Fruit fly (Drosophila melanogaster): ENCODE results near the gene CG13031.

Gene CG13031

dm6 chr3L:16748343-16748742 is 23.7 kb downstream of the CG13031 start (continued):
- TF ChIP-seq CG34406 (GFP tag; optimal IDR thresholded peaks at IDR 0.05) (peak; percentile 38), CG11294 (GFP tag; IDR thresholded peaks at IDR 0.05) (no peak), Blimp-1 (GFP tag; optimal IDR thresholded peaks at IDR 0.05) (no peak), achi (GFP tag; optimal IDR thresholded peaks at IDR 0.05) (peak; percentile 35), dsx (GFP tag; optimal IDR thresholded peaks at IDR 0.05; ENCODE audit: poor library complexity, severe bottlenecking) (peak; percentile 55), CG8632 (GFP tag; optimal IDR thresholded peaks at IDR 0.05) (peak; percentile 30), ss (GFP tag; optimal IDR thresholded peaks at IDR 0.05) (peak; percentile 33 to 35), CG9139 (GFP tag; optimal IDR thresholded peaks at IDR 0.05) (no peak), pdm3 (GFP tag; optimal IDR thresholded peaks at IDR 0.05) (peak; percentile 45), CG8119 (GFP tag; IDR thresholded peaks at IDR 0.05) (peak; percentile 73; the same call in 2 of the 3 replicates), Eip93F (GFP tag; optimal IDR thresholded peaks at IDR 0.05) (no peak), Met (GFP tag; optimal IDR thresholded peaks at IDR 0.05) (peak; percentile 48), acj6 (GFP tag; optimal IDR thresholded peaks at IDR 0.05) (peak; percentile 44), OdsH (GFP tag; optimal IDR thresholded peaks at IDR 0.05) (peak; percentile 63), CG10669 (GFP tag; optimal IDR thresholded peaks at IDR 0.05) (peak; percentile 32), CG11762 (GFP tag; optimal IDR thresholded peaks at IDR 0.05; ENCODE audit: insufficient read depth) (peak; percentile 46)

dm6 chr3L:16749726-16750125 is 25.1 kb downstream of the CG13031 start:
- TF ChIP-seq CG34406 (GFP tag; optimal IDR thresholded peaks at IDR 0.05) (no peak), Sox102F (GFP tag; optimal IDR thresholded peaks at IDR 0.05) (no peak), Eip78C (GFP tag) (peak; percentile 86), CG6808 (GFP tag; optimal IDR thresholded peaks at IDR 0.05) (peak; percentile 64), CG4318 (GFP tag; optimal IDR thresholded peaks at IDR 0.05) (peak; percentile 19), Gug (GFP tag; IDR thresholded peaks at IDR 0.05) (peak; percentile 49; the same call in 1 of the 2 replicates), CG16779 (tag; optimal IDR thresholded peaks at IDR 0.05) (peak; percentile 35), CG11762 (GFP tag; optimal IDR thresholded peaks at IDR 0.05; ENCODE audit: insufficient read depth) (peak; percentile 42), CG6163 (GFP tag; IDR thresholded peaks at IDR 0.05) (peak; percentile 66; the same call in 2 of the 3 replicates), svp (GFP tag) (peak; percentile 30), CG9139 (GFP tag; optimal IDR thresholded peaks at IDR 0.05) (peak; percentile 27), CG10631 (GFP tag; optimal IDR thresholded peaks at IDR 0.05) (peak; percentile 65), Sox14 (GFP tag; optimal IDR thresholded peaks at IDR 0.05) (no peak), ss (GFP tag; optimal IDR thresholded peaks at IDR 0.05) (peak; percentile 32 to 59), fd59A (GFP tag; optimal IDR thresholded peaks at IDR 0.05) (peak; percentile 47), Ets21C (GFP tag; optimal IDR thresholded peaks at IDR 0.05) (no peak), Ets96B (tag; optimal IDR thresholded peaks at IDR 0.05) (peak; percentile 76), pdm3 (GFP tag; optimal IDR thresholded peaks at IDR 0.05) (no peak), CG6276 (GFP tag; optimal IDR thresholded peaks at IDR 0.05) (peak; percentile 63), Lpt (GFP tag; optimal IDR thresholded peaks at IDR 0.05) (peak; percentile 64), Hr39 (GFP tag; optimal IDR thresholded peaks at IDR 0.05) (no peak), CG10669 (GFP tag; optimal IDR thresholded peaks at IDR 0.05) (peak; percentile 45), Blimp-1 (GFP tag; optimal IDR thresholded peaks at IDR 0.05) (no peak), Smox (GFP tag; optimal IDR thresholded peaks at IDR 0.05) (no peak), CG15336 (GFP tag; IDR thresholded peaks at IDR 0.05) (peak; percentile 60; the same call in 1 of the 2 replicates), Sox15 (GFP tag; optimal IDR thresholded peaks at IDR 0.05) (no peak), CG6792 (GFP tag; optimal IDR thresholded peaks at IDR 0.05) (no peak), salr (GFP tag; optimal IDR thresholded peaks at IDR 0.05) (peak in 1 of 2 experiments; percentile 65), esn (GFP tag; optimal IDR thresholded peaks at IDR 0.05) (no peak), achi (GFP tag; optimal IDR thresholded peaks at IDR 0.05) (peak; percentile 48), CG3032 (tag; optimal IDR thresholded peaks at IDR 0.05) (peak; percentile 64), Eip75B (GFP tag; optimal IDR thresholded peaks at IDR 0.05) (peak; percentile 20), eg (GFP tag; IDR thresholded peaks at IDR 0.05) (peak; percentile 62; the same call in 1 of the 3 replicates), vri (GFP tag; optimal IDR thresholded peaks at IDR 0.05) (no peak), lz (GFP tag; optimal IDR thresholded peaks at IDR 0.05) (no peak), CG3919 (GFP tag; optimal IDR thresholded peaks at IDR 0.05) (peak; percentile 66), CG6854 (GFP tag; optimal IDR thresholded peaks at IDR 0.05) (no peak), CG8119 (GFP tag; IDR thresholded peaks at IDR 0.05) (peak; percentile 55; the same call in 2 of the 3 replicates), Eip93F (GFP tag; optimal IDR thresholded peaks at IDR 0.05) (no peak), dac (GFP tag; optimal IDR thresholded peaks at IDR 0.05) (peak; percentile 24), spab (GFP tag; optimal IDR thresholded peaks at IDR 0.05) (peak; percentile 61), cyc (GFP tag; optimal IDR thresholded peaks at IDR 0.05) (no peak), Met (GFP tag; optimal IDR thresholded peaks at IDR 0.05) (no peak)
